Worm (Caenorhabditis elegans) whole organism, early embryonic: ENCODE results near the gene clec-173.
A peak's percentile ranks its signal among the peaks of the same experiment; 100 is the strongest.

Experiments used
- B0310.2 ChIP-seq: sonication (generic microtip); optimal IDR thresholded peaks from 2 replicates; lab custom pipeline; 2016; ENCODE audit warnings: mild to moderate bottlenecking, missing genetic modification characterization, missing compliant biosample characterization
- F13C5.2 ChIP-seq: sonication (generic microtip); optimal IDR thresholded peaks from 2 replicates; lab custom pipeline; 2017; ENCODE audit warnings: mild to moderate bottlenecking, missing genetic modification characterization, inconsistent platforms, missing compliant biosample characterization
- aly-1 ChIP-seq: sonication (generic microtip); optimal IDR thresholded peaks from 2 replicates; lab custom pipeline; 2016; ENCODE audit warnings: missing genetic modification characterization, missing compliant biosample characterization
- ama-1 ChIP-seq: fragments of 150-350 bp; optimal IDR thresholded peaks from 2 replicates; lab custom pipeline; 2014
- ceh-36 ChIP-seq: sonication (generic microtip); optimal IDR thresholded peaks from 2 replicates; lab custom pipeline; 2016; ENCODE audit warnings: missing genetic modification characterization, inconsistent platforms, missing compliant biosample characterization
- ets-7 ChIP-seq: sonication (generic microtip); optimal IDR thresholded peaks from 2 replicates; lab custom pipeline; 2016; ENCODE audit warnings: missing genotype, missing genetic modification characterization, missing compliant biosample characterization
- flt-1 ChIP-seq: fragments of 200-800 bp; sonication (Bioruptor generic); IDR thresholded peaks from 2 replicates; pipeline ENCODE4 v1.3.6; 2022; ENCODE audit warnings: missing genetic modification characterization, missing compliant biosample characterization
- hmbx-1 ChIP-seq: sonication (generic microtip); optimal IDR thresholded peaks from 2 replicates; lab custom pipeline; 2016; ENCODE audit warnings: mild to moderate bottlenecking, missing genetic modification characterization, missing compliant biosample characterization
- hmg-4 ChIP-seq: fragments of 200-800 bp; sonication (Bioruptor generic); optimal IDR thresholded peaks from 2 replicates; lab custom pipeline; 2018; ENCODE audit warnings: mild to moderate bottlenecking, missing genetic modification characterization, missing compliant biosample characterization
- hnd-1 ChIP-seq: sonication (generic microtip); optimal IDR thresholded peaks from 2 replicates; lab custom pipeline; 2016; ENCODE audit warnings: missing genetic modification characterization, missing compliant biosample characterization
- pes-1 ChIP-seq: fragments of 200-800 bp; sonication (Bioruptor generic); IDR thresholded peaks from 2 replicates; pipeline ENCODE4 v1.3.6; 2022; ENCODE audit warnings: missing genetic modification reagents, missing genetic modification characterization, missing compliant biosample characterization
- scrt-1 ChIP-seq: fragments of 200-800 bp; sonication (Bioruptor generic); IDR thresholded peaks from 2 replicates; pipeline ENCODE4 v1.3.6; 2022; ENCODE audit warnings: missing genetic modification characterization, missing compliant biosample characterization
- sea-1 ChIP-seq: fragments of 200-800 bp; sonication (Bioruptor generic); conservative IDR thresholded peaks from 2 replicates; pipeline ENCODE4 v1.3.6; 2022; ENCODE audit warnings: missing genetic modification characterization, missing compliant biosample characterization
- tbx-11 ChIP-seq: fragments of 200-800 bp; sonication (Bioruptor generic); IDR thresholded peaks from 2 replicates; pipeline ENCODE4 v1.3.6; 2022; ENCODE audit warnings: missing genetic modification characterization, missing compliant biosample characterization

DNA sequence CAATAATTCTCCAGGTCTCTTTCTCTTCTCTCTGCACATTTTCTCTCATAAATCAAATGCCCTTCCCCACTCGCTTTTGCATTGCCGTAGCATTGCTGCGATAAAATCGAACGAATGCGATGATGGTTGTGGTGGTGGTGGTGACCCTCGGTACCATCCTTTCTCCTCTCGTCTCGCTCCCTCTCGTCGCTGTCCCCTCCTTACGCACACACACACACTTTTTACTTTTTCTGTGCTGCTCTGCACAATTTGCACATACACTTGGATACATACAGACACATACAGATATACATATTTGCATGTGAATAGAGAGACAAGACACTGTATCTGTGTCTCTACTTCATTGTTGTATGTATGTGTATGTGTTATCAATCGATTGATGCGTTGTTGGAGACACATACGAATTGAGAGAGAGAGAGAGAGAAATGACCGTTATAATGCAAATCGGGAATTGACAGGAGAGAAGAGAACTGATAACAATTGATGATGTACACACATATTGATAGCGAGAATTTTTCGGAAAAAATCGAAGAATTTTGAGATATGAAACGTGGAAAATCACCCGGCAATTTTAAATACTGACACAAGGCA is 39.8 kb downstream of the clec-173 start:
- TF ChIP-seq F13C5.2 (tag; lab: Kevin White, UChicago) = peak; percentile 52
- peak; percentile 48 for TF ChIP-seq hmg-4 (GFP tag; lab: Kevin White, UChicago)
- TF ChIP-seq B0310.2 (tag; lab: Kevin White, UChicago) = no peak
- no peak for TF ChIP-seq hmbx-1 (tag; lab: Kevin White, UChicago)
- TF ChIP-seq ama-1 = no peak
- TF ChIP-seq flt-1 = no peak
- TF ChIP-seq hnd-1 (tag; lab: Kevin White, UChicago) = no peak
- TF ChIP-seq sea-1 (GFP tag; lab: Robert Waterston, UW) = no peak
- TF ChIP-seq aly-1 (tag; lab: Kevin White, UChicago) = no peak
- TF ChIP-seq ets-7 (tag; lab: Kevin White, UChicago) = no peak
- TF ChIP-seq tbx-11 = no peak
- no peak for TF ChIP-seq pes-1
- no peak for TF ChIP-seq scrt-1 (GFP tag; lab: Robert Waterston, UW)
- no peak for TF ChIP-seq ceh-36 (tag; lab: Kevin White, UChicago)
